Worm (Caenorhabditis elegans) whole organism, L1 larva: ENCODE data around the gene Y73B6BL.289.

Experiments
- F16B12.6 ChIP-seq: fragments of 150-350 bp; optimal IDR thresholded peaks from 2 replicates; lab custom pipeline; 2014; ENCODE audit warnings: missing biosample characterization, missing genetic modification characterization
- Y116A8C.19 ChIP-seq: sonication (generic microtip); optimal IDR thresholded peaks from 2 replicates; lab custom pipeline; 2016; ENCODE audit warnings: missing compliant biosample characterization, missing genetic modification characterization, borderline replicate concordance
- aha-1 ChIP-seq: fragments of 150-350 bp; optimal IDR thresholded peaks from 2 replicates; lab custom pipeline; 2014; ENCODE audit warnings: missing biosample characterization, missing genetic modification characterization
- ama-1 ChIP-seq: fragments of 150-350 bp; optimal IDR thresholded peaks from 2 replicates; lab custom pipeline; 2014
- blmp-1 ChIP-seq: fragments of 150-350 bp; optimal IDR thresholded peaks from 2 replicates; lab custom pipeline; 2014; ENCODE audit warnings: missing biosample characterization, missing genetic modification characterization
- ceh-63 ChIP-seq: fragments of 200-800 bp; sonication (Bioruptor generic); optimal IDR thresholded peaks from 2 replicates; lab custom pipeline; 2018; ENCODE audit warnings: mild to moderate bottlenecking, missing genetic modification characterization, missing compliant biosample characterization
- ceh-8 ChIP-seq: fragments of 200-800 bp; sonication (Bioruptor generic); optimal IDR thresholded peaks from 2 replicates; lab custom pipeline; 2018; ENCODE audit warnings: mild to moderate bottlenecking, missing genetic modification characterization, moderate library complexity, missing compliant biosample characterization
- ceh-82 ChIP-seq, 3 experiments: fragments of 150-350 bp in 1 of 3; sonication (generic microtip) in 2 of 3; optimal IDR thresholded peaks; 2 replicates each; lab custom pipeline; 2014 to 2017; ENCODE audit warnings: missing biosample characterization in 3 of 3, missing genetic modification characterization in 3 of 3
- ces-1 ChIP-seq: fragments of 150-350 bp; optimal IDR thresholded peaks from 2 replicates; lab custom pipeline; 2014; ENCODE audit warnings: missing biosample characterization, missing genetic modification reagents, missing genetic modification characterization
- dpl-1 ChIP-seq, 3 experiments: fragments of 150-350 bp in 2 of 3; sonication (generic microtip) in 1 of 3; optimal IDR thresholded peaks; 2 replicates each; lab custom pipeline; 2014 to 2017; ENCODE audit warnings: missing biosample characterization in 3 of 3, missing genetic modification characterization in 3 of 3, missing genetic modification reagents in 3 of 3
- dsc-1 ChIP-seq: sonication (generic microtip); optimal IDR thresholded peaks from 2 replicates; lab custom pipeline; 2016; ENCODE audit warnings: mild to moderate bottlenecking, missing genetic modification characterization, missing compliant biosample characterization
- efl-3 ChIP-seq: fragments of 200-800 bp; sonication (Bioruptor generic); optimal IDR thresholded peaks from 2 replicates; lab custom pipeline; 2018; ENCODE audit warnings: mild to moderate bottlenecking, missing genetic modification characterization, missing compliant biosample characterization
- egl-13 ChIP-seq: sonication (generic microtip); optimal IDR thresholded peaks from 2 replicates; lab custom pipeline; 2016; ENCODE audit warnings: missing genotype, missing genetic modification reagents, missing genetic modification characterization, missing compliant biosample characterization
- egl-27 ChIP-seq, 2 experiments: fragments of 150-350 bp in 1 of 2; sonication (generic microtip); optimal IDR thresholded peaks; 3 replicates each; lab custom pipeline; 2017 to 2018; ENCODE audit warnings: missing biosample characterization in 2 of 2, missing genetic modification characterization in 2 of 2, missing genetic modification reagents in 2 of 2
- elt-2 ChIP-seq: sonication (generic microtip); optimal IDR thresholded peaks from 2 replicates; lab custom pipeline; 2016; ENCODE audit warnings: missing genetic modification characterization, mild to moderate bottlenecking, inconsistent platforms, missing compliant biosample characterization, missing genetic modification reagents
- elt-3 ChIP-seq, 6 experiments: fragments of 150-350 bp in 1 of 6; sonication (generic microtip); optimal IDR thresholded peaks; 2 replicates each; lab custom pipeline; 2017 to 2018; ENCODE audit warnings: missing biosample characterization in 6 of 6, missing genetic modification characterization in 6 of 6, inconsistent platforms in 1 of 6
- ets-5 ChIP-seq: fragments of 200-800 bp; sonication (Bioruptor generic); IDR thresholded peaks from 2 replicates; pipeline ENCODE4 v1.3.6; 2022; ENCODE audit warnings: missing genetic modification characterization, missing compliant biosample characterization
- fkh-10 ChIP-seq: sonication (generic microtip); optimal IDR thresholded peaks from 2 replicates; lab custom pipeline; 2017; ENCODE audit warnings: missing biosample characterization, missing genetic modification reagents, missing genetic modification characterization
- fkh-4 ChIP-seq: sonication (generic microtip); optimal IDR thresholded peaks from 2 replicates; lab custom pipeline; 2016; ENCODE audit warnings: missing compliant biosample characterization, missing genetic modification characterization, borderline replicate concordance
- fkh-8 ChIP-seq: sonication (generic microtip); optimal IDR thresholded peaks from 2 replicates; lab custom pipeline; 2016; ENCODE audit warnings: mild to moderate bottlenecking, missing genetic modification characterization, missing compliant biosample characterization
- fos-1 ChIP-seq: fragments of 150-350 bp; optimal IDR thresholded peaks from 2 replicates; lab custom pipeline; 2014; ENCODE audit warnings: missing biosample characterization, missing genetic modification characterization
- grh-1 ChIP-seq: fragments of 200-800 bp; sonication (Bioruptor generic); IDR thresholded peaks from 2 replicates; pipeline ENCODE4 v1.3.6; 2022; ENCODE audit warnings: missing genetic modification reagents, missing genetic modification characterization, missing compliant biosample characterization
- hpl-2 ChIP-seq: fragments of 150-350 bp; optimal IDR thresholded peaks from 2 replicates; lab custom pipeline; 2014; ENCODE audit warnings: missing biosample characterization, missing genetic modification reagents, missing genetic modification characterization
- irx-1 ChIP-seq: sonication (generic microtip); optimal IDR thresholded peaks from 2 replicates; lab custom pipeline; 2016; ENCODE audit warnings: missing genetic modification characterization, missing compliant biosample characterization
- lin-13 ChIP-seq: fragments of 150-350 bp; optimal IDR thresholded peaks from 2 replicates; lab custom pipeline; 2014; ENCODE audit warnings: missing biosample characterization, missing genetic modification reagents, missing genetic modification characterization
- lin-14 ChIP-seq: fragments of 200-800 bp; sonication (Bioruptor generic); optimal IDR thresholded peaks from 2 replicates; lab custom pipeline; 2018; ENCODE audit warnings: mild to moderate bottlenecking, missing genetic modification characterization, moderate library complexity, missing compliant biosample characterization
- lin-15B ChIP-seq: fragments of 150-350 bp; sonication (generic microtip); optimal IDR thresholded peaks from 3 replicates; lab custom pipeline; 2014; ENCODE audit warnings: missing biosample characterization, missing genetic modification characterization
- lin-35 ChIP-seq, 2 experiments: fragments of 150-350 bp; optimal IDR thresholded peaks; 2 replicates each; lab custom pipeline; 2014; ENCODE audit warnings: missing biosample characterization in 2 of 2, missing genetic modification characterization in 2 of 2, missing genetic modification reagents in 2 of 2
- mab-9 ChIP-seq: fragments of 200-800 bp; sonication (Bioruptor generic); IDR thresholded peaks from 2 replicates; pipeline ENCODE4 v1.3.6; 2022; ENCODE audit warnings: missing genetic modification reagents, missing genetic modification characterization, missing compliant biosample characterization
- mef-2 ChIP-seq: fragments of 150-350 bp; optimal IDR thresholded peaks from 2 replicates; lab custom pipeline; 2014; ENCODE audit warnings: missing biosample characterization, missing genetic modification characterization
- nhr-11 ChIP-seq: fragments of 150-350 bp; optimal IDR thresholded peaks from 2 replicates; lab custom pipeline; 2014; ENCODE audit warnings: missing biosample characterization, missing genetic modification characterization
- nhr-12 ChIP-seq: sonication (generic microtip); optimal IDR thresholded peaks from 2 replicates; lab custom pipeline; 2017; ENCODE audit warnings: missing biosample characterization, missing genetic modification characterization
- nhr-19 ChIP-seq: fragments of 200-800 bp; sonication (Bioruptor generic); conservative IDR thresholded peaks from 2 replicates; pipeline ENCODE4 v1.3.6; 2022; ENCODE audit warnings: missing genetic modification characterization, missing compliant biosample characterization
- nhr-20 ChIP-seq: sonication (generic microtip); optimal IDR thresholded peaks from 2 replicates; lab custom pipeline; 2016; ENCODE audit warnings: mild to moderate bottlenecking, missing genetic modification characterization, missing compliant biosample characterization
- nhr-237 ChIP-seq: fragments of 150-350 bp; optimal IDR thresholded peaks from 2 replicates; lab custom pipeline; 2014; ENCODE audit warnings: missing biosample characterization, missing genetic modification characterization
- nhr-28 ChIP-seq: fragments of 150-350 bp; optimal IDR thresholded peaks from 2 replicates; lab custom pipeline; 2014; ENCODE audit warnings: missing biosample characterization, missing genetic modification characterization
- nhr-47 ChIP-seq: sonication (generic microtip); optimal IDR thresholded peaks from 2 replicates; lab custom pipeline; 2016; ENCODE audit warnings: mild to moderate bottlenecking, missing genetic modification characterization, moderate library complexity, missing compliant biosample characterization
- nhr-71 ChIP-seq: sonication (generic microtip); optimal IDR thresholded peaks from 2 replicates; lab custom pipeline; 2016; ENCODE audit warnings: mild to moderate bottlenecking, missing genetic modification characterization, moderate library complexity, missing compliant biosample characterization
- nhr-76 ChIP-seq: sonication (generic microtip); optimal IDR thresholded peaks from 2 replicates; lab custom pipeline; 2017; ENCODE audit warnings: missing biosample characterization, missing genetic modification characterization
- nhr-77 ChIP-seq: fragments of 150-350 bp; optimal IDR thresholded peaks from 2 replicates; lab custom pipeline; 2014; ENCODE audit warnings: missing biosample characterization, missing genetic modification characterization
- nhr-84 ChIP-seq: sonication (generic microtip); optimal IDR thresholded peaks from 2 replicates; lab custom pipeline; 2017; ENCODE audit warnings: missing biosample characterization, missing genetic modification characterization
- nhr-85 ChIP-seq: sonication (generic microtip); peaks from one replicate; lab custom pipeline; 2016; ENCODE audit warnings: missing genetic modification characterization, inconsistent platforms, missing compliant biosample characterization
- nhr-90 ChIP-seq: sonication (generic microtip); optimal IDR thresholded peaks from 2 replicates; lab custom pipeline; 2016; ENCODE audit warnings: mild to moderate bottlenecking, missing genetic modification characterization, missing compliant biosample characterization; ENCODE audit not compliant: poor library complexity
- pqm-1 ChIP-seq: sonication (generic microtip); optimal IDR thresholded peaks from 3 replicates; lab custom pipeline; 2017; ENCODE audit warnings: missing biosample characterization, missing genetic modification characterization
- snpc-4 ChIP-seq: fragments of 150-350 bp; optimal IDR thresholded peaks from 2 replicates; lab custom pipeline; 2014; ENCODE audit warnings: missing biosample characterization, missing genetic modification characterization
- sox-4 ChIP-seq: sonication (generic microtip); optimal IDR thresholded peaks from 2 replicates; lab custom pipeline; 2016; ENCODE audit warnings: missing genetic modification characterization, missing compliant biosample characterization
- swsn-7 ChIP-seq: sonication (generic microtip); optimal IDR thresholded peaks from 2 replicates; lab custom pipeline; 2016; ENCODE audit warnings: missing genetic modification characterization, missing compliant biosample characterization
- tbx-2 ChIP-seq: sonication (generic microtip); optimal IDR thresholded peaks from 2 replicates; lab custom pipeline; 2016; ENCODE audit warnings: missing genetic modification characterization, missing compliant biosample characterization
- unc-30 ChIP-seq: sonication (generic microtip); optimal IDR thresholded peaks from 2 replicates; lab custom pipeline; 2017; ENCODE audit warnings: missing biosample characterization, missing genetic modification characterization
- unc-62 ChIP-seq: fragments of 150-350 bp; optimal IDR thresholded peaks from 2 replicates; lab custom pipeline; 2014; ENCODE audit warnings: missing biosample characterization, missing genetic modification reagents, missing genetic modification characterization
- unc-86 ChIP-seq: sonication (generic microtip); optimal IDR thresholded peaks from 2 replicates; lab custom pipeline; 2016; ENCODE audit warnings: missing genetic modification characterization, missing compliant biosample characterization
- xbp-1 ChIP-seq: sonication (generic microtip); optimal IDR thresholded peaks from 2 replicates; lab custom pipeline; 2016; ENCODE audit warnings: missing genetic modification characterization, missing compliant biosample characterization
- zip-4 ChIP-seq: fragments of 200-800 bp; sonication (Bioruptor generic); optimal IDR thresholded peaks from 2 replicates; lab custom pipeline; 2018; ENCODE audit warnings: mild to moderate bottlenecking, missing genetic modification characterization, moderate library complexity, missing compliant biosample characterization

Y73B6BL.289 gene

ce11 chrIV:6336748-6337147 lies 10.6 kb upstream of the Y73B6BL.289 start (continued):
- TF ChIP-seq ceh-82 (tag; optimal IDR thresholded peaks at IDR 0.05; lab: Kevin White, UChicago) (peak; percentile 6 to 81 (median 24)), ces-1 (GFP tag; lab: Kevin White, UChicago) (no peak), F16B12.6 (peak; percentile 41), unc-86 (peak; percentile 92), nhr-90 (tag; lab: Kevin White, UChicago) (peak; percentile 97), nhr-11 (tag; lab: Kevin White, UChicago) (peak; percentile 73), ceh-63 (GFP tag; lab: Kevin White, UChicago) (no peak), aha-1 (tag; lab: Kevin White, UChicago) (peak; percentile 90), nhr-77 (tag; lab: Kevin White, UChicago) (peak; percentile 38), lin-15B (peak; percentile 22), elt-3 (tag; optimal IDR thresholded peaks at IDR 0.05; lab: Kevin White, UChicago) (peak in 3 of 6 experiments; percentile 49 to 97 (median 92)), snpc-4 (tag; lab: Kevin White, UChicago) (peak; percentile 84), nhr-12 (tag; lab: Kevin White, UChicago) (no peak), hpl-2 (GFP tag; lab: Kevin White, UChicago) (peak; percentile 74), nhr-47 (tag; lab: Kevin White, UChicago) (peak; percentile 97), dsc-1 (tag; lab: Kevin White, UChicago) (peak; percentile 85), mab-9 (peak; percentile 88), ama-1 (lab: Kevin White, UChicago) (peak; percentile 66), nhr-71 (peak; percentile 99), nhr-84 (tag; lab: Kevin White, UChicago) (no peak), ets-5 (GFP tag; lab: Robert Waterston, UW) (no peak), elt-2 (peak; percentile 97), lin-35 (GFP tag; optimal IDR thresholded peaks at IDR 0.05; lab: Kevin White, UChicago) (peak; percentile 73 to 93), dpl-1 (GFP tag; optimal IDR thresholded peaks at IDR 0.05; lab: Kevin White, UChicago) (peak; percentile 74 to 80 (median 76)), nhr-76 (no peak), fkh-10 (peak; percentile 54), nhr-237 (tag; lab: Kevin White, UChicago) (peak; percentile 37), nhr-19 (GFP tag; lab: Robert Waterston, UW) (peak; percentile 95), blmp-1 (tag; lab: Kevin White, UChicago) (peak; percentile 99), Y116A8C.19 (tag; lab: Kevin White, UChicago) (no peak), efl-3 (GFP tag; lab: Kevin White, UChicago) (peak; percentile 11), mef-2 (tag; lab: Kevin White, UChicago) (peak; percentile 34), egl-13 (peak; percentile 88), unc-30 (tag; lab: Kevin White, UChicago) (no peak), xbp-1 (tag; lab: Kevin White, UChicago) (peak; percentile 97), tbx-2 (peak; percentile 97), fkh-8 (tag; lab: Kevin White, UChicago) (peak; percentile 96), grh-1 (GFP tag; lab: Robert Waterston, UW) (peak; percentile 90), pqm-1 (tag; lab: Kevin White, UChicago) (no peak), unc-62 (GFP tag; lab: Kevin White, UChicago) (no peak), lin-13 (GFP tag; lab: Kevin White, UChicago) (peak; percentile 87), fos-1 (tag; lab: Kevin White, UChicago) (peak; percentile 46), swsn-7 (tag; lab: Kevin White, UChicago) (peak; percentile 93), sox-4 (peak; percentile 87)
- TF ChIP-seq, all 84 proteins: peak for 64

ce11 chrIV:6337353-6337752 lies 10.0 kb upstream of the Y73B6BL.289 start, which contains the start of gene ipla-6:
Gene ipla-6 (plus strand): TSS chrIV:6337653.
- TF ChIP-seq dpl-1 (GFP tag; optimal IDR thresholded peaks at IDR 0.05; lab: Kevin White, UChicago) (no peak), nhr-20 (tag; lab: Kevin White, UChicago) (no peak), nhr-28 (tag; lab: Kevin White, UChicago) (no peak), irx-1 (tag; lab: Kevin White, UChicago) (no peak), egl-27 (tag; optimal IDR thresholded peaks at IDR 0.05; lab: Kevin White, UChicago) (no peak), lin-14 (GFP tag; lab: Kevin White, UChicago) (no peak), fkh-4 (no peak), nhr-47 (tag; lab: Kevin White, UChicago) (no peak), nhr-85 (no peak), grh-1 (GFP tag; lab: Robert Waterston, UW) (no peak), ceh-8 (GFP tag; lab: Kevin White, UChicago) (no peak), ceh-82 (tag; optimal IDR thresholded peaks at IDR 0.05; lab: Kevin White, UChicago) (no peak), zip-4 (GFP tag; lab: Kevin White, UChicago) (no peak), aha-1 (tag; lab: Kevin White, UChicago) (no peak), fos-1 (tag; lab: Kevin White, UChicago) (no peak)
